Worm (Caenorhabditis elegans) whole organism, L1 larva: ENCODE measurements around the gene B0034.5.
A peak's percentile ranks its signal among the peaks of the same experiment; 100 is the strongest.

Source experiments
- C04F5.9 ChIP-seq: sonication (generic microtip); optimal IDR thresholded peaks from 2 replicates; lab custom pipeline; 2016; ENCODE audit warnings: missing genetic modification characterization, missing compliant biosample characterization
- C16A3.4 ChIP-seq: fragments of 150-350 bp; optimal IDR thresholded peaks from 2 replicates; lab custom pipeline; 2014; ENCODE audit warnings: missing biosample characterization, missing genetic modification characterization
- C34B4.2 ChIP-seq: sonication (generic microtip); optimal IDR thresholded peaks from 2 replicates; lab custom pipeline; 2017; ENCODE audit warnings: mild to moderate bottlenecking, missing genetic modification characterization, missing compliant biosample characterization
- Y116A8C.19 ChIP-seq: sonication (generic microtip); optimal IDR thresholded peaks from 2 replicates; lab custom pipeline; 2016; ENCODE audit warnings: missing compliant biosample characterization, missing genetic modification characterization, borderline replicate concordance
- alr-1 ChIP-seq: fragments of 200-800 bp; sonication (Bioruptor generic); optimal IDR thresholded peaks from 2 replicates; lab custom pipeline; 2018; ENCODE audit warnings: borderline replicate concordance, mild to moderate bottlenecking, missing genetic modification characterization, missing compliant biosample characterization
- ceh-63 ChIP-seq: fragments of 200-800 bp; sonication (Bioruptor generic); optimal IDR thresholded peaks from 2 replicates; lab custom pipeline; 2018; ENCODE audit warnings: mild to moderate bottlenecking, missing genetic modification characterization, missing compliant biosample characterization
- ceh-8 ChIP-seq: fragments of 200-800 bp; sonication (Bioruptor generic); optimal IDR thresholded peaks from 2 replicates; lab custom pipeline; 2018; ENCODE audit warnings: mild to moderate bottlenecking, missing genetic modification characterization, moderate library complexity, missing compliant biosample characterization
- ceh-82 ChIP-seq, 3 experiments: fragments of 150-350 bp in 1 of 3; sonication (generic microtip) in 2 of 3; optimal IDR thresholded peaks; 2 replicates each; lab custom pipeline; 2014 to 2017; ENCODE audit warnings: missing biosample characterization in 3 of 3, missing genetic modification characterization in 3 of 3
- ceh-88 ChIP-seq: fragments of 200-800 bp; sonication (Bioruptor generic); IDR thresholded peaks from 2 replicates; pipeline ENCODE4 v1.3.6; 2022; ENCODE audit warnings: missing genetic modification characterization, missing compliant biosample characterization
- dsc-1 ChIP-seq: sonication (generic microtip); optimal IDR thresholded peaks from 2 replicates; lab custom pipeline; 2016; ENCODE audit warnings: mild to moderate bottlenecking, missing genetic modification characterization, missing compliant biosample characterization
- egl-13 ChIP-seq: sonication (generic microtip); optimal IDR thresholded peaks from 2 replicates; lab custom pipeline; 2016; ENCODE audit warnings: missing genotype, missing genetic modification reagents, missing genetic modification characterization, missing compliant biosample characterization
- elt-3 ChIP-seq, 6 experiments: fragments of 150-350 bp in 1 of 6; sonication (generic microtip); optimal IDR thresholded peaks; 2 replicates each; lab custom pipeline; 2017 to 2018; ENCODE audit warnings: missing biosample characterization in 6 of 6, missing genetic modification characterization in 6 of 6, inconsistent platforms in 1 of 6
- fkh-10 ChIP-seq: sonication (generic microtip); optimal IDR thresholded peaks from 2 replicates; lab custom pipeline; 2017; ENCODE audit warnings: missing biosample characterization, missing genetic modification reagents, missing genetic modification characterization
- fkh-8 ChIP-seq: sonication (generic microtip); optimal IDR thresholded peaks from 2 replicates; lab custom pipeline; 2016; ENCODE audit warnings: mild to moderate bottlenecking, missing genetic modification characterization, missing compliant biosample characterization
- fos-1 ChIP-seq: fragments of 150-350 bp; optimal IDR thresholded peaks from 2 replicates; lab custom pipeline; 2014; ENCODE audit warnings: missing biosample characterization, missing genetic modification characterization
- hpl-2 ChIP-seq: fragments of 150-350 bp; optimal IDR thresholded peaks from 2 replicates; lab custom pipeline; 2014; ENCODE audit warnings: missing biosample characterization, missing genetic modification reagents, missing genetic modification characterization
- irx-1 ChIP-seq: sonication (generic microtip); optimal IDR thresholded peaks from 2 replicates; lab custom pipeline; 2016; ENCODE audit warnings: missing genetic modification characterization, missing compliant biosample characterization
- isw-1 ChIP-seq: fragments of 200-800 bp; sonication (Bioruptor generic); IDR thresholded peaks from 2 replicates; pipeline ENCODE4 v1.3.6; 2022; ENCODE audit warnings: missing genetic modification characterization, missing compliant biosample characterization
- jun-1 ChIP-seq: fragments of 150-350 bp; optimal IDR thresholded peaks from 2 replicates; lab custom pipeline; 2014; ENCODE audit warnings: missing biosample characterization, missing genetic modification reagents, missing genetic modification characterization
- lin-13 ChIP-seq: fragments of 150-350 bp; optimal IDR thresholded peaks from 2 replicates; lab custom pipeline; 2014; ENCODE audit warnings: missing biosample characterization, missing genetic modification reagents, missing genetic modification characterization
- lin-14 ChIP-seq: fragments of 200-800 bp; sonication (Bioruptor generic); optimal IDR thresholded peaks from 2 replicates; lab custom pipeline; 2018; ENCODE audit warnings: mild to moderate bottlenecking, missing genetic modification characterization, moderate library complexity, missing compliant biosample characterization
- lin-39 ChIP-seq: fragments of 150-350 bp; optimal IDR thresholded peaks from 2 replicates; lab custom pipeline; 2014; ENCODE audit warnings: missing biosample characterization, missing genetic modification reagents, missing genetic modification characterization
- lsy-2 ChIP-seq, 2 experiments: fragments of 150-350 bp; optimal IDR thresholded peaks; 2 replicates each; lab custom pipeline; 2014; ENCODE audit warnings: missing biosample characterization in 2 of 2, missing genetic modification characterization in 2 of 2
- mab-9 ChIP-seq: fragments of 200-800 bp; sonication (Bioruptor generic); IDR thresholded peaks from 2 replicates; pipeline ENCODE4 v1.3.6; 2022; ENCODE audit warnings: missing genetic modification reagents, missing genetic modification characterization, missing compliant biosample characterization
- nhr-12 ChIP-seq: sonication (generic microtip); optimal IDR thresholded peaks from 2 replicates; lab custom pipeline; 2017; ENCODE audit warnings: missing biosample characterization, missing genetic modification characterization
- nhr-20 ChIP-seq: sonication (generic microtip); optimal IDR thresholded peaks from 2 replicates; lab custom pipeline; 2016; ENCODE audit warnings: mild to moderate bottlenecking, missing genetic modification characterization, missing compliant biosample characterization
- nhr-47 ChIP-seq: sonication (generic microtip); optimal IDR thresholded peaks from 2 replicates; lab custom pipeline; 2016; ENCODE audit warnings: mild to moderate bottlenecking, missing genetic modification characterization, moderate library complexity, missing compliant biosample characterization
- nhr-71 ChIP-seq: sonication (generic microtip); optimal IDR thresholded peaks from 2 replicates; lab custom pipeline; 2016; ENCODE audit warnings: mild to moderate bottlenecking, missing genetic modification characterization, moderate library complexity, missing compliant biosample characterization
- nhr-76 ChIP-seq: sonication (generic microtip); optimal IDR thresholded peaks from 2 replicates; lab custom pipeline; 2017; ENCODE audit warnings: missing biosample characterization, missing genetic modification characterization
- nhr-77 ChIP-seq: fragments of 150-350 bp; optimal IDR thresholded peaks from 2 replicates; lab custom pipeline; 2014; ENCODE audit warnings: missing biosample characterization, missing genetic modification characterization
- nhr-85 ChIP-seq: sonication (generic microtip); peaks from one replicate; lab custom pipeline; 2016; ENCODE audit warnings: missing genetic modification characterization, inconsistent platforms, missing compliant biosample characterization
- pax-3 ChIP-seq: fragments of 200-800 bp; sonication (Bioruptor generic); optimal IDR thresholded peaks from 2 replicates; lab custom pipeline; 2018; ENCODE audit warnings: mild to moderate bottlenecking, missing genetic modification characterization, moderate library complexity, missing compliant biosample characterization
- snpc-4 ChIP-seq: fragments of 150-350 bp; optimal IDR thresholded peaks from 2 replicates; lab custom pipeline; 2014; ENCODE audit warnings: missing biosample characterization, missing genetic modification characterization
- sox-4 ChIP-seq: sonication (generic microtip); optimal IDR thresholded peaks from 2 replicates; lab custom pipeline; 2016; ENCODE audit warnings: missing genetic modification characterization, missing compliant biosample characterization
- tbx-2 ChIP-seq: sonication (generic microtip); optimal IDR thresholded peaks from 2 replicates; lab custom pipeline; 2016; ENCODE audit warnings: missing genetic modification characterization, missing compliant biosample characterization
- zip-4 ChIP-seq: fragments of 200-800 bp; sonication (Bioruptor generic); optimal IDR thresholded peaks from 2 replicates; lab custom pipeline; 2018; ENCODE audit warnings: mild to moderate bottlenecking, missing genetic modification characterization, moderate library complexity, missing compliant biosample characterization

The B0034.5 gene

ce11 chrII:5951745-5952144 is 23.0 kb downstream of the B0034.5 start:
- TF ChIP-seq egl-13 (tag; lab: Kevin White, UChicago) (peak; percentile 22), dsc-1 (peak; percentile 20), ceh-82 (tag; optimal IDR thresholded peaks at IDR 0.05; lab: Kevin White, UChicago) (no peak), fkh-10 (no peak), snpc-4 (tag; lab: Kevin White, UChicago) (no peak), nhr-71 (peak; percentile 6)

ce11 chrII:5950657-5951056 is 24.1 kb downstream of the B0034.5 start:
- TF ChIP-seq tbx-2 (tag; lab: Kevin White, UChicago) (no peak), lin-14 (peak; percentile 55), irx-1 (tag; lab: Kevin White, UChicago) (no peak), ceh-63 (GFP tag; lab: Kevin White, UChicago) (peak; percentile 31), dsc-1 (peak; percentile 72), fkh-10 (peak; percentile 13), nhr-47 (tag; lab: Kevin White, UChicago) (peak; percentile 28), isw-1 (GFP tag; lab: Robert Waterston, UW) (no peak), lsy-2 (tag; optimal IDR thresholded peaks at IDR 0.05; lab: Kevin White, UChicago) (no peak)

- TF ChIP-seq lin-14 = peak; percentile 84
- no peak for TF ChIP-seq nhr-20 (tag; lab: Kevin White, UChicago)
- TF ChIP-seq lin-39 = no peak
- TF ChIP-seq nhr-47 (tag; lab: Kevin White, UChicago) = no peak
- TF ChIP-seq alr-1 (tag; lab: Kevin White, UChicago) = no peak
- TF ChIP-seq Y116A8C.19 (tag; lab: Kevin White, UChicago) = no peak
- no peak for TF ChIP-seq nhr-12 (tag; lab: Kevin White, UChicago)
- peak; percentile 38 for TF ChIP-seq fkh-8 (tag; lab: Kevin White, UChicago)
- TF ChIP-seq C04F5.9 = no peak
- TF ChIP-seq lsy-2 (tag; optimal IDR thresholded peaks at IDR 0.05; lab: Kevin White, UChicago) = peak in 1 of 2 experiments; percentile 3
- TF ChIP-seq nhr-77 = no peak
- TF ChIP-seq elt-3 (tag; optimal IDR thresholded peaks at IDR 0.05; lab: Kevin White, UChicago) = no peak
- no peak for TF ChIP-seq sox-4 (tag; lab: Kevin White, UChicago)
- no peak for TF ChIP-seq hpl-2 (GFP tag; lab: Kevin White, UChicago)
- TF ChIP-seq dsc-1 = peak; percentile 27
- TF ChIP-seq ceh-82 (tag; optimal IDR thresholded peaks at IDR 0.05; lab: Kevin White, UChicago) = peak in 1 of 3 experiments; percentile 20
- no peak for TF ChIP-seq fos-1 (tag; lab: Kevin White, UChicago)
- TF ChIP-seq nhr-71 = peak; percentile 8
- no peak for TF ChIP-seq mab-9
- no peak for TF ChIP-seq zip-4 (GFP tag; lab: Kevin White, UChicago)
- no peak for TF ChIP-seq C16A3.4 (tag; lab: Kevin White, UChicago)
- no peak for TF ChIP-seq C34B4.2 (tag; lab: Kevin White, UChicago)
- no peak for TF ChIP-seq ceh-88 (GFP tag; lab: Robert Waterston, UW)
- no peak for TF ChIP-seq lin-13
- peak; percentile 21 for TF ChIP-seq fkh-10
- no peak for TF ChIP-seq jun-1 (tag; lab: Kevin White, UChicago)
- no peak for TF ChIP-seq ceh-8
Observed at ce11 chrII:5948681-5949080, 26.1 kb downstream of the B0034.5 start.

- TF ChIP-seq nhr-85 (no peak), fkh-10 (peak; percentile 70), pax-3 (tag; lab: Kevin White, UChicago) (no peak), nhr-76 (tag; lab: Kevin White, UChicago) (no peak)
- TF ChIP-seq, all 84 proteins: peak for 1
Observed at ce11 chrII:5946438-5946837, 28.3 kb downstream of the B0034.5 start.
